Fruit fly (Drosophila melanogaster): Measurements from ENCODE around the gene ssp3.

Gene ssp3

dm6 chr2L:18900976-18901375 is 42.8 kb downstream of the ssp3 start (continued):
- TF ChIP-seq CG6854 (GFP tag; optimal IDR thresholded peaks at IDR 0.05) (no peak), Sox14 (GFP tag; optimal IDR thresholded peaks at IDR 0.05) (no peak), vri (GFP tag; optimal IDR thresholded peaks at IDR 0.05) (no peak), net (GFP tag; optimal IDR thresholded peaks at IDR 0.05) (no peak), CG32006 (GFP tag; optimal IDR thresholded peaks at IDR 0.05) (no peak), Hr39 (GFP tag; optimal IDR thresholded peaks at IDR 0.05) (peak; percentile 27), CG6276 (GFP tag; optimal IDR thresholded peaks at IDR 0.05) (no peak), Smox (GFP tag; optimal IDR thresholded peaks at IDR 0.05) (peak; percentile 53), CG7368 (GFP tag; optimal IDR thresholded peaks at IDR 0.05) (no peak), Sox102F (GFP tag; optimal IDR thresholded peaks at IDR 0.05) (peak; percentile 36), CG10669 (GFP tag; optimal IDR thresholded peaks at IDR 0.05) (no peak), Hr38 (GFP tag; optimal IDR thresholded peaks at IDR 0.05) (no peak), dac (GFP tag; optimal IDR thresholded peaks at IDR 0.05) (no peak), CG1621 (tag; optimal IDR thresholded peaks at IDR 0.05) (no peak), CG8319 (GFP tag; optimal IDR thresholded peaks at IDR 0.05) (no peak), Ets96B (tag; optimal IDR thresholded peaks at IDR 0.05) (no peak), CG8119 (GFP tag; IDR thresholded peaks at IDR 0.05) (no peak)

dm6 chr2L:18899862-18900261 is 43.9 kb downstream of the ssp3 start:
- TF ChIP-seq CG10631 (GFP tag; optimal IDR thresholded peaks at IDR 0.05) (peak; percentile 16), CG8119 (GFP tag; IDR thresholded peaks at IDR 0.05) (no peak), eg (GFP tag; IDR thresholded peaks at IDR 0.05) (0 out of 3 replicates have a peak, but pooled peaks have one; percentile 31), ss (GFP tag; optimal IDR thresholded peaks at IDR 0.05) (no peak), salr (GFP tag; optimal IDR thresholded peaks at IDR 0.05) (no peak), Hr4 (GFP tag; optimal IDR thresholded peaks at IDR 0.05) (peak; percentile 5), fd59A (GFP tag; optimal IDR thresholded peaks at IDR 0.05) (no peak), pdm3 (GFP tag; optimal IDR thresholded peaks at IDR 0.05) (peak; percentile 22), CG15336 (GFP tag; IDR thresholded peaks at IDR 0.05) (peak; percentile 54), CG10669 (GFP tag; optimal IDR thresholded peaks at IDR 0.05) (no peak), Ets96B (tag; optimal IDR thresholded peaks at IDR 0.05) (peak; percentile 23), svp (GFP tag) (peak; percentile 46), Eip78C (GFP tag) (peak; percentile 61), CG4318 (GFP tag; optimal IDR thresholded peaks at IDR 0.05) (no peak), Sox14 (GFP tag; optimal IDR thresholded peaks at IDR 0.05) (peak; percentile 7), CG32006 (GFP tag; optimal IDR thresholded peaks at IDR 0.05) (peak; percentile 34), CG11294 (GFP tag; IDR thresholded peaks at IDR 0.05) (no peak), Met (GFP tag; optimal IDR thresholded peaks at IDR 0.05) (no peak), CG3919 (GFP tag; optimal IDR thresholded peaks at IDR 0.05) (peak; percentile 28)

dm6 chr2L:18899254-18899653 is 44.5 kb downstream of the ssp3 start:
- TF ChIP-seq CG6808 (GFP tag; optimal IDR thresholded peaks at IDR 0.05) (no peak), CG6163 (GFP tag; IDR thresholded peaks at IDR 0.05) (0 out of 3 replicates have a peak, but pooled peaks have one; percentile 58), CG8319 (GFP tag; optimal IDR thresholded peaks at IDR 0.05) (no peak), achi (GFP tag; optimal IDR thresholded peaks at IDR 0.05) (peak; percentile 35), OdsH (GFP tag; optimal IDR thresholded peaks at IDR 0.05) (peak; percentile 25), fd59A (GFP tag; optimal IDR thresholded peaks at IDR 0.05) (no peak), salr (GFP tag; optimal IDR thresholded peaks at IDR 0.05) (peak in 1 of 2 experiments; percentile 30), Blimp-1 (GFP tag; optimal IDR thresholded peaks at IDR 0.05) (no peak), Eip78C (GFP tag) (peak; percentile 69), pdm3 (GFP tag; optimal IDR thresholded peaks at IDR 0.05) (peak; percentile 25), eg (GFP tag; IDR thresholded peaks at IDR 0.05) (0 out of 3 replicates have a peak, but pooled peaks have one; percentile 41), CG6276 (GFP tag; optimal IDR thresholded peaks at IDR 0.05) (no peak), CG10669 (GFP tag; optimal IDR thresholded peaks at IDR 0.05) (peak; percentile 10), CG11902 (GFP tag; optimal IDR thresholded peaks at IDR 0.05) (no peak), CG6792 (GFP tag; optimal IDR thresholded peaks at IDR 0.05) (peak; percentile 3), Ets96B (tag; optimal IDR thresholded peaks at IDR 0.05) (peak; percentile 21), Hr38 (GFP tag; optimal IDR thresholded peaks at IDR 0.05) (no peak), CG4318 (GFP tag; optimal IDR thresholded peaks at IDR 0.05) (no peak), CG9139 (GFP tag; optimal IDR thresholded peaks at IDR 0.05) (no peak), Met (GFP tag; optimal IDR thresholded peaks at IDR 0.05) (peak; percentile 10), CG10631 (GFP tag; optimal IDR thresholded peaks at IDR 0.05) (peak; percentile 29), net (GFP tag; optimal IDR thresholded peaks at IDR 0.05) (no peak), Lpt (GFP tag; optimal IDR thresholded peaks at IDR 0.05) (no peak), Sox102F (GFP tag; optimal IDR thresholded peaks at IDR 0.05) (peak; percentile 4), lz (GFP tag; optimal IDR thresholded peaks at IDR 0.05) (peak; percentile 17), CG34406 (GFP tag; optimal IDR thresholded peaks at IDR 0.05) (no peak), cyc (GFP tag; optimal IDR thresholded peaks at IDR 0.05) (peak; percentile 21), Hr4 (GFP tag; optimal IDR thresholded peaks at IDR 0.05) (peak; percentile 57), topi (GFP tag; optimal IDR thresholded peaks at IDR 0.05) (peak; percentile 17), svp (GFP tag) (peak; percentile 64), CG31627 (GFP tag; optimal IDR thresholded peaks at IDR 0.05) (peak; percentile 34), Sox14 (GFP tag; optimal IDR thresholded peaks at IDR 0.05) (peak; percentile 33), CG32006 (GFP tag; optimal IDR thresholded peaks at IDR 0.05) (peak; percentile 48), acj6 (GFP tag; optimal IDR thresholded peaks at IDR 0.05) (peak; percentile 22)
